Worm (Caenorhabditis elegans) whole organism, L4 larva: ENCODE results near the gene brf-1.

Experiments used
- F37D6.2 ChIP-seq: sonication (generic microtip); optimal IDR thresholded peaks from 2 replicates; lab custom pipeline; 2016; ENCODE audit warnings: mild to moderate bottlenecking, missing genetic modification characterization, missing compliant biosample characterization
- R02D3.7 ChIP-seq: fragments of 150-350 bp; sonication (generic microtip); optimal IDR thresholded peaks from 3 replicates; lab custom pipeline; 2014; ENCODE audit warnings: missing biosample characterization, missing genetic modification characterization
- Y105C5A.15 ChIP-seq: fragments of 200-800 bp; sonication (Bioruptor generic); IDR thresholded peaks from 2 replicates; pipeline ENCODE4 v1.3.6; 2022; ENCODE audit warnings: missing genetic modification characterization, missing compliant biosample characterization
- Y48G9A.11 ChIP-seq: fragments of 200-800 bp; sonication (Bioruptor generic); IDR thresholded peaks from 2 replicates; pipeline ENCODE4 v1.3.6; 2022; ENCODE audit warnings: missing genetic modification reagents, missing genetic modification characterization, missing compliant biosample characterization
- ZK337.2 ChIP-seq: fragments of 200-800 bp; sonication (Bioruptor generic); IDR thresholded peaks from 2 replicates; pipeline ENCODE4 v1.3.6; 2022; ENCODE audit warnings: missing genetic modification reagents, missing genetic modification characterization, missing compliant biosample characterization
- ZK546.5 ChIP-seq, 2 experiments: sonication (generic microtip); optimal IDR thresholded peaks; 2 replicates each; lab custom pipeline; 2017; ENCODE audit warnings: missing biosample characterization in 2 of 2, missing genetic modification characterization in 2 of 2
- attf-4 ChIP-seq: sonication (generic microtip); optimal IDR thresholded peaks from 3 replicates; lab custom pipeline; 2017; ENCODE audit warnings: missing biosample characterization, missing genetic modification characterization
- ceh-32 ChIP-seq: sonication (generic microtip); optimal IDR thresholded peaks from 2 replicates; lab custom pipeline; 2016; ENCODE audit warnings: mild to moderate bottlenecking, missing genetic modification characterization, missing compliant biosample characterization; ENCODE audit not compliant: poor library complexity
- ceh-44 ChIP-seq: fragments of 200-800 bp; sonication (Bioruptor generic); IDR thresholded peaks from 2 replicates; pipeline ENCODE4 v1.3.6; 2022; ENCODE audit warnings: missing genetic modification reagents, missing genetic modification characterization, missing compliant biosample characterization
- ceh-62 ChIP-seq: sonication (generic microtip); optimal IDR thresholded peaks from 2 replicates; lab custom pipeline; 2017; ENCODE audit warnings: missing biosample characterization, missing genetic modification characterization
- cey-2 ChIP-seq: sonication (generic microtip); optimal IDR thresholded peaks from 3 replicates; lab custom pipeline; 2017; ENCODE audit warnings: missing genetic modification characterization, mild to moderate bottlenecking, missing compliant biosample characterization, antibody characterized with exemption, borderline replicate concordance; ENCODE audit not compliant: insufficient read depth
- ctbp-1 ChIP-seq: fragments of 200-800 bp; sonication (Bioruptor generic); IDR thresholded peaks from 2 replicates; pipeline ENCODE4 v1.3.6; 2022; ENCODE audit warnings: missing genetic modification reagents, missing genetic modification characterization, missing compliant biosample characterization
- dmd-6 ChIP-seq: fragments of 200-800 bp; sonication (Bioruptor generic); IDR thresholded peaks from 2 replicates; pipeline ENCODE4 v1.3.6; 2022; ENCODE audit warnings: missing genetic modification reagents, missing genetic modification characterization, missing compliant biosample characterization
- hif-1 ChIP-seq, 2 experiments: sonication (generic microtip); optimal IDR thresholded peaks; 2 replicates each; lab custom pipeline; 2016 to 2017; ENCODE audit warnings: missing compliant biosample characterization in 2 of 2, missing genetic modification characterization in 2 of 2, missing genetic modification reagents in 2 of 2, missing genotype in 2 of 2, mild to moderate bottlenecking in 1 of 2
- hlh-11 ChIP-seq: fragments of 200-800 bp; sonication (Bioruptor generic); optimal IDR thresholded peaks from 2 replicates; lab custom pipeline; 2018; ENCODE audit warnings: mild to moderate bottlenecking, missing genetic modification characterization, missing compliant biosample characterization
- hlh-30 ChIP-seq: sonication (generic microtip); optimal IDR thresholded peaks from 2 replicates; lab custom pipeline; 2017; ENCODE audit warnings: antibody characterized with exemption, mild to moderate bottlenecking, missing genetic modification characterization, missing compliant biosample characterization; ENCODE audit not compliant: insufficient read depth
- lin-1 ChIP-seq: fragments of 200-800 bp; sonication (Bioruptor generic); IDR thresholded peaks from 2 replicates; pipeline ENCODE4 v1.3.6; 2022; ENCODE audit warnings: missing genetic modification reagents, missing genetic modification characterization, missing compliant biosample characterization
- lsy-2 ChIP-seq, 2 experiments: fragments of 150-350 bp in 1 of 2; sonication (generic microtip) in 1 of 2; optimal IDR thresholded peaks; 2 replicates each; lab custom pipeline; 2014 to 2017; ENCODE audit warnings: missing biosample characterization in 2 of 2, missing genetic modification characterization in 2 of 2
- mdl-1 ChIP-seq, 2 experiments: fragments of 150-350 bp in 1 of 2; sonication (generic microtip) in 1 of 2; optimal IDR thresholded peaks; 2 replicates each; lab custom pipeline; 2014 to 2017; ENCODE audit warnings: missing biosample characterization in 2 of 2, missing genetic modification characterization in 2 of 2
- mep-1 ChIP-seq: fragments of 150-350 bp; sonication (generic microtip); optimal IDR thresholded peaks from 3 replicates; lab custom pipeline; 2014; ENCODE audit warnings: missing biosample characterization, missing genetic modification characterization
- mxl-3 ChIP-seq: fragments of 200-800 bp; sonication (Bioruptor generic); optimal IDR thresholded peaks from 2 replicates; lab custom pipeline; 2018; ENCODE audit warnings: mild to moderate bottlenecking, missing genetic modification characterization, missing compliant biosample characterization
- nhr-11 ChIP-seq: fragments of 150-350 bp; optimal IDR thresholded peaks from 2 replicates; lab custom pipeline; 2014; ENCODE audit warnings: missing biosample characterization, missing genetic modification characterization
- nhr-25 ChIP-seq: sonication (generic microtip); optimal IDR thresholded peaks from 2 replicates; lab custom pipeline; 2017; ENCODE audit warnings: missing genetic modification characterization, mild to moderate bottlenecking, missing compliant biosample characterization, antibody characterized with exemption, moderate library complexity, borderline replicate concordance; ENCODE audit not compliant: insufficient read depth
- nhr-28 ChIP-seq: fragments of 150-350 bp; optimal IDR thresholded peaks from 2 replicates; lab custom pipeline; 2014; ENCODE audit warnings: missing biosample characterization, missing genetic modification characterization
- pha-4 ChIP-seq, 2 experiments: fragments of 150-350 bp in 1 of 2; fragments of 200-800 bp in 1 of 2; sonication (Bioruptor generic) in 1 of 2; IDR thresholded peaks in 1 of 2; optimal IDR thresholded peaks in 1 of 2; 2 replicates each; pipeline versions ENCODE4 v1.3.6 to Lab custom; 2014 to 2022; ENCODE audit warnings: missing genetic modification characterization in 2 of 2, missing genetic modification reagents in 2 of 2, missing biosample characterization in 1 of 2, missing compliant biosample characterization in 1 of 2
- rbr-2 ChIP-seq: sonication (generic microtip); optimal IDR thresholded peaks from 2 replicates; lab custom pipeline; 2016; ENCODE audit warnings: missing genotype, missing genetic modification characterization, missing compliant biosample characterization
- set-16 ChIP-seq: fragments of 200-800 bp; sonication (Bioruptor generic); IDR thresholded peaks from 2 replicates; pipeline ENCODE4 v1.3.6; 2022; ENCODE audit warnings: missing genetic modification reagents, missing genetic modification characterization, missing compliant biosample characterization
- snpc-4 ChIP-seq: fragments of 150-350 bp; optimal IDR thresholded peaks from 2 replicates; lab custom pipeline; 2014; ENCODE audit warnings: missing biosample characterization, missing genetic modification characterization
- tra-1 ChIP-seq: fragments of 200-800 bp; sonication (Bioruptor generic); IDR thresholded peaks from 2 replicates; pipeline ENCODE4 v1.3.6; 2022; ENCODE audit warnings: missing genetic modification reagents, missing genetic modification characterization, missing compliant biosample characterization
- unc-62 ChIP-seq, 3 experiments: fragments of 150-350 bp in 1 of 3; sonication (generic microtip); optimal IDR thresholded peaks in 2 of 3; peaks in 1 of 3; 1 replicate in 1 of 3; 2 replicates in 2 of 3; lab custom pipeline; 2014 to 2017; ENCODE audit warnings: missing biosample characterization in 3 of 3, missing genetic modification characterization in 3 of 3, missing genetic modification reagents in 3 of 3, missing genotype in 1 of 3
- zip-11 ChIP-seq: fragments of 200-800 bp; sonication (Bioruptor generic); IDR thresholded peaks from 2 replicates; pipeline ENCODE4 v1.3.6; 2022; ENCODE audit warnings: missing genetic modification characterization, missing compliant biosample characterization
- zip-2 ChIP-seq: fragments of 150-350 bp; optimal IDR thresholded peaks from 2 replicates; lab custom pipeline; 2014; ENCODE audit warnings: missing biosample characterization, missing genetic modification characterization
- ztf-11 ChIP-seq: fragments of 150-350 bp; optimal IDR thresholded peaks from 2 replicates; lab custom pipeline; 2014; ENCODE audit warnings: missing biosample characterization, missing genetic modification characterization

The brf-1 gene

ce11 chrII:7337469-7337893 is 31.8 kb downstream of the brf-1 start (continued):
- no peak for TF ChIP-seq ZK337.2 (GFP tag; lab: Robert Waterston, UW)
- no peak for TF ChIP-seq Y105C5A.15 (GFP tag; lab: Robert Waterston, UW)
- no peak; the same call in 1 of the 2 replicates for TF ChIP-seq tra-1
- peak; percentile 60 for TF ChIP-seq rbr-2
- no peak for TF ChIP-seq snpc-4 (tag; lab: Kevin White, UChicago)
- TF ChIP-seq hlh-30 (tag; lab: Kevin White, UChicago) = peak; percentile 90
- TF ChIP-seq ctbp-1 (GFP tag; lab: Robert Waterston, UW) = peak; percentile 71; the same call in 1 of the 2 replicates
- no peak for TF ChIP-seq ztf-11 (tag; lab: Kevin White, UChicago)
- TF ChIP-seq zip-11 (GFP tag; lab: Robert Waterston, UW) = no peak
- no peak for TF ChIP-seq pha-4 (GFP tag; IDR thresholded peaks at IDR 0.05; lab: Robert Waterston, UW)
- peak; percentile 17 for TF ChIP-seq pha-4 (tag; optimal IDR thresholded peaks at IDR 0.05; lab: Kevin White, UChicago)
- TF ChIP-seq Y48G9A.11 = no peak
- no peak for TF ChIP-seq attf-4
- peak; percentile 3 to 91 for TF ChIP-seq hif-1 (tag; optimal IDR thresholded peaks at IDR 0.05; lab: Kevin White, UChicago)
- TF ChIP-seq, all 104 proteins: peak for 45

- TF ChIP-seq unc-62 (GFP tag; optimal IDR thresholded peaks at IDR 0.05 in 1 of 2; lab: Kevin White, UChicago) (peak in 1 of 2 experiments; percentile 87), unc-62 (tag; optimal IDR thresholded peaks at IDR 0.05; lab: Kevin White, UChicago) (no peak), lin-1 (GFP tag; lab: Robert Waterston, UW) (0 out of 2 replicates have a peak, but pooled peaks have one; percentile 26), hlh-11 (peak; percentile 70), nhr-11 (peak; percentile 42), cey-2 (tag; lab: Kevin White, UChicago) (peak; percentile 19), nhr-25 (tag; lab: Kevin White, UChicago) (peak; percentile 16), hlh-30 (tag; lab: Kevin White, UChicago) (peak; percentile 79), ctbp-1 (GFP tag; lab: Robert Waterston, UW) (no peak), lsy-2 (tag; optimal IDR thresholded peaks at IDR 0.05; lab: Kevin White, UChicago) (peak in 1 of 2 experiments; percentile 52), R02D3.7 (tag; lab: Kevin White, UChicago) (no peak), mxl-3 (GFP tag; lab: Kevin White, UChicago) (peak; percentile 64), mep-1 (tag; lab: Kevin White, UChicago) (peak; percentile 17), ceh-44 (GFP tag; lab: Robert Waterston, UW) (no peak), set-16 (no peak), dmd-6 (peak; percentile 57; the same call in 1 of the 2 replicates), nhr-28 (tag; lab: Kevin White, UChicago) (peak; percentile 87), ceh-32 (tag; lab: Kevin White, UChicago) (no peak), mdl-1 (tag; optimal IDR thresholded peaks at IDR 0.05; lab: Kevin White, UChicago) (peak in 1 of 2 experiments; percentile 76), ZK546.5 (tag; optimal IDR thresholded peaks at IDR 0.05; lab: Kevin White, UChicago) (no peak), ceh-62 (no peak)
These were observed 33.3 kb downstream of the brf-1 start, which contains the start of gene nhr-21 for ce11 chrII:7338995-7339394. TSS of gene nhr-21 (plus strand) at chrII:7339229.

- TF ChIP-seq dmd-6 (0 out of 2 replicates have a peak, but pooled peaks have one; percentile 18), nhr-28 (tag; lab: Kevin White, UChicago) (peak; percentile 5), pha-4 (GFP tag; IDR thresholded peaks at IDR 0.05; lab: Robert Waterston, UW) (no peak), pha-4 (tag; optimal IDR thresholded peaks at IDR 0.05; lab: Kevin White, UChicago) (peak; percentile 85), zip-2 (tag; lab: Kevin White, UChicago) (no peak), F37D6.2 (tag; lab: Kevin White, UChicago) (no peak), attf-4 (no peak)
These were observed 35.0 kb downstream of the brf-1 start for ce11 chrII:7340703-7341102.
